Fruit fly (Drosophila melanogaster) whole organism, embryonic: ENCODE measurements around the gene lgs.

Experiments
- Abd-B ChIP-seq: fragments of 200-800 bp; sonication (Bioruptor generic); optimal IDR thresholded peaks from 2 replicates; lab custom pipeline; 2018; ENCODE audit warnings: missing biosample characterization, mild to moderate bottlenecking, missing genetic modification characterization, moderate library complexity
- Ada2b ChIP-seq: fragments of 200-800 bp; sonication (Bioruptor generic); IDR thresholded peaks from 2 replicates; pipeline ENCODE4 v1.3.6; 2022; ENCODE audit warnings: missing biosample characterization, missing genetic modification characterization
- Atf3 ChIP-seq: fragments of 200-800 bp; sonication (Bioruptor generic); optimal IDR thresholded peaks from 3 replicates; lab custom pipeline; 2016; ENCODE audit warnings: missing biosample characterization, missing genetic modification characterization
- BtbVII ChIP-seq: fragments of 200-800 bp; sonication (Bioruptor generic); optimal IDR thresholded peaks from 3 replicates; lab custom pipeline; 2017; ENCODE audit warnings: missing biosample characterization, mild to moderate bottlenecking, missing genetic modification characterization
- CG10431 ChIP-seq: fragments of 200-800 bp; sonication (Bioruptor generic); optimal IDR thresholded peaks from 3 replicates; lab custom pipeline; 2018; ENCODE audit warnings: missing biosample characterization, mild to moderate bottlenecking, missing genetic modification characterization
- CG10565 ChIP-seq: fragments of 200-800 bp; sonication (Bioruptor generic); optimal IDR thresholded peaks from 3 replicates; lab custom pipeline; 2016; ENCODE audit warnings: missing biosample characterization, mild to moderate bottlenecking, missing genetic modification characterization
- CG10654 ChIP-seq: fragments of 200-800 bp; sonication (Bioruptor generic); optimal IDR thresholded peaks from 2 replicates; lab custom pipeline; 2016; ENCODE audit warnings: missing biosample characterization, missing genetic modification characterization
- CG12155 ChIP-seq: fragments of 200-800 bp; sonication (Bioruptor generic); optimal IDR thresholded peaks from 3 replicates; lab custom pipeline; 2016; ENCODE audit warnings: missing biosample characterization, missing genetic modification characterization
- CG13424 ChIP-seq: fragments of 200-800 bp; sonication (Bioruptor generic); optimal IDR thresholded peaks from 2 replicates; lab custom pipeline; 2019; ENCODE audit warnings: missing biosample characterization, mild to moderate bottlenecking, missing genetic modification characterization, moderate library complexity
- CG14710 ChIP-seq: fragments of 200-800 bp; sonication (Bioruptor generic); optimal IDR thresholded peaks from 3 replicates; lab custom pipeline; 2019; ENCODE audit warnings: missing biosample characterization, mild to moderate bottlenecking, missing genetic modification characterization, moderate library complexity
- CG15073 ChIP-seq: fragments of 200-800 bp; sonication (Bioruptor generic); optimal IDR thresholded peaks from 2 replicates; lab custom pipeline; 2016; ENCODE audit warnings: missing biosample characterization, missing genetic modification characterization
- CG15696 ChIP-seq: fragments of 200-800 bp; sonication (Bioruptor generic); optimal IDR thresholded peaks from 2 replicates; lab custom pipeline; 2019; ENCODE audit warnings: missing biosample characterization, mild to moderate bottlenecking, missing genetic modification characterization, moderate library complexity
- CG16813 ChIP-seq: fragments of 200-800 bp; sonication (Bioruptor generic); IDR thresholded peaks from 3 replicates; pipeline ENCODE4 v1.3.6; 2022; ENCODE audit warnings: missing biosample characterization, missing genetic modification characterization; ENCODE audit not compliant: partially characterized antibody
- CG17612 ChIP-seq: fragments of 200-800 bp; sonication (Bioruptor generic); IDR thresholded peaks from 2 replicates; pipeline ENCODE4 v1.3.6; 2022; ENCODE audit warnings: missing biosample characterization, missing genetic modification characterization
- CG17802 ChIP-seq: fragments of 200-800 bp; sonication (Bioruptor generic); optimal IDR thresholded peaks from 2 replicates; lab custom pipeline; 2018; ENCODE audit warnings: missing biosample characterization, mild to moderate bottlenecking, missing genetic modification characterization, moderate library complexity
- CG31365 ChIP-seq: fragments of 200-800 bp; sonication (Bioruptor generic); optimal IDR thresholded peaks from 2 replicates; lab custom pipeline; 2018; ENCODE audit warnings: missing biosample characterization, mild to moderate bottlenecking, missing genetic modification characterization
- CG6175 ChIP-seq: fragments of 200-800 bp; sonication (Bioruptor generic); IDR thresholded peaks from 3 replicates; pipeline ENCODE4 v1.3.6; 2022; ENCODE audit warnings: missing biosample characterization, missing genetic modification characterization
- CG6854 ChIP-seq: fragments of 200-800 bp; sonication (Bioruptor generic); optimal IDR thresholded peaks from 3 replicates; lab custom pipeline; 2017; ENCODE audit warnings: missing biosample characterization, mild to moderate bottlenecking, missing genetic modification characterization
- CG7839 ChIP-seq: fragments of 200-800 bp; sonication (Bioruptor generic); optimal IDR thresholded peaks from 3 replicates; lab custom pipeline; 2018; ENCODE audit warnings: missing biosample characterization, mild to moderate bottlenecking, missing genetic modification characterization, moderate library complexity
- CG8388 ChIP-seq: fragments of 200-800 bp; sonication (Bioruptor generic); optimal IDR thresholded peaks from 2 replicates; lab custom pipeline; 2019; ENCODE audit warnings: missing biosample characterization, mild to moderate bottlenecking, missing genetic modification characterization, moderate library complexity
- CG9932 ChIP-seq: fragments of 200-800 bp; sonication (Bioruptor generic); IDR thresholded peaks from 2 replicates; pipeline ENCODE4 v1.3.6; 2022; ENCODE audit warnings: missing biosample characterization, missing genetic modification characterization
- CkIIα-i1 ChIP-seq: fragments of 200-800 bp; sonication (Bioruptor generic); IDR thresholded peaks from 2 replicates; pipeline ENCODE4 v1.3.6; 2022; ENCODE audit warnings: missing biosample characterization, missing genetic modification characterization
- Fer1 ChIP-seq: fragments of 200-800 bp; sonication (Bioruptor generic); optimal IDR thresholded peaks from 2 replicates; lab custom pipeline; 2017; ENCODE audit warnings: missing biosample characterization, mild to moderate bottlenecking, missing genetic modification characterization
- HLH3B ChIP-seq: fragments of 200-800 bp; sonication (Bioruptor generic); IDR thresholded peaks from 2 replicates; pipeline ENCODE4 v1.3.6; 2022; ENCODE audit warnings: missing biosample characterization, missing genetic modification characterization
- HLH4C ChIP-seq: fragments of 200-800 bp; sonication (Bioruptor generic); IDR thresholded peaks from 3 replicates; pipeline ENCODE4 v1.3.6; 2022; ENCODE audit warnings: missing biosample characterization, missing genetic modification characterization; ENCODE audit not compliant: partially characterized antibody
- Hsf ChIP-seq: fragments of 200-800 bp; sonication (Bioruptor generic); optimal IDR thresholded peaks from 3 replicates; lab custom pipeline; 2016; ENCODE audit warnings: missing biosample characterization, missing genetic modification characterization
- Nf-YA ChIP-seq: fragments of 200-800 bp; sonication (Bioruptor generic); IDR thresholded peaks from 2 replicates; pipeline ENCODE4 v1.3.6; 2022; ENCODE audit warnings: missing biosample characterization, missing genetic modification characterization
- Nf-YB ChIP-seq: fragments of 200-800 bp; sonication (Bioruptor generic); optimal IDR thresholded peaks from 3 replicates; lab custom pipeline; 2019; ENCODE audit warnings: missing biosample characterization, mild to moderate bottlenecking, missing genetic modification characterization, moderate library complexity
- NfI ChIP-seq: fragments of 200-800 bp; sonication (Bioruptor generic); optimal IDR thresholded peaks from 3 replicates; lab custom pipeline; 2018; ENCODE audit warnings: missing biosample characterization, mild to moderate bottlenecking, missing genetic modification characterization, moderate library complexity
- Pdp1 ChIP-seq, 2 experiments: fragments of 200-800 bp; sonication (Bioruptor generic); optimal IDR thresholded peaks; 3 replicates each; lab custom pipeline; 2016; ENCODE audit warnings: missing biosample characterization in 2 of 2, missing genetic modification characterization in 2 of 2, mild to moderate bottlenecking in 1 of 2, moderate library complexity in 1 of 2
- Sry-β ChIP-seq: fragments of 200-800 bp; sonication (Bioruptor generic); optimal IDR thresholded peaks from 2 replicates; lab custom pipeline; 2018; ENCODE audit warnings: missing biosample characterization, mild to moderate bottlenecking, missing genetic modification characterization, moderate library complexity
- amos ChIP-seq: fragments of 200-800 bp; sonication (Bioruptor generic); IDR thresholded peaks from 2 replicates; pipeline ENCODE4 v1.3.6; 2022; ENCODE audit warnings: missing biosample characterization, missing genetic modification characterization; ENCODE audit not compliant: partially characterized antibody
- az2 ChIP-seq: fragments of 200-800 bp; sonication (Bioruptor generic); optimal IDR thresholded peaks from 3 replicates; lab custom pipeline; 2016; ENCODE audit warnings: missing biosample characterization, missing genetic modification characterization
- chif ChIP-seq, 2 experiments: fragments of 200-800 bp; sonication (Bioruptor generic); optimal IDR thresholded peaks; 3 replicates each; lab custom pipeline; 2016; ENCODE audit warnings: missing biosample characterization in 2 of 2, missing genetic modification characterization in 2 of 2
- dmrt11E ChIP-seq: fragments of 200-800 bp; sonication (Bioruptor generic); optimal IDR thresholded peaks from 3 replicates; lab custom pipeline; 2018; ENCODE audit warnings: missing biosample characterization, mild to moderate bottlenecking, missing genetic modification characterization, moderate library complexity
- fd3F ChIP-seq: fragments of 200-800 bp; sonication (Bioruptor generic); optimal IDR thresholded peaks from 2 replicates; lab custom pipeline; 2018; ENCODE audit warnings: missing biosample characterization, mild to moderate bottlenecking, missing genetic modification characterization, moderate library complexity
- hkb ChIP-seq, 2 experiments: fragments of 200-800 bp in 1 of 2; fragments of >200 bp in 1 of 2; sonication (Bioruptor generic) in 1 of 2; IDR thresholded peaks in 1 of 2; optimal IDR thresholded peaks in 1 of 2; 2 replicates each; pipeline versions ENCODE4 v1.3.6 to Lab custom; 2017 to 2022; ENCODE audit warnings: missing biosample characterization in 1 of 2, missing genetic modification characterization in 1 of 2
- jigr1 ChIP-seq: fragments of 200-800 bp; sonication (Bioruptor generic); IDR thresholded peaks from 3 replicates; pipeline ENCODE4 v1.3.6; 2022; ENCODE audit warnings: missing biosample characterization, missing genetic modification characterization
- kay ChIP-seq: fragments of 200-800 bp; sonication (Bioruptor generic); optimal IDR thresholded peaks from 2 replicates; lab custom pipeline; 2016; ENCODE audit warnings: missing biosample characterization, missing genetic modification characterization
- ken ChIP-seq: fragments of 200-800 bp; sonication (Bioruptor generic); IDR thresholded peaks from 3 replicates; pipeline ENCODE4 v1.3.6; 2022; ENCODE audit warnings: missing biosample characterization, missing genetic modification characterization
- kni ChIP-seq: fragments of 200-800 bp; sonication (Bioruptor generic); optimal IDR thresholded peaks from 3 replicates; lab custom pipeline; 2017; ENCODE audit warnings: mild to moderate bottlenecking, missing biosample characterization, missing genetic modification reagents, missing genetic modification characterization
- lab ChIP-seq: fragments of 200-800 bp; sonication (Bioruptor generic); optimal IDR thresholded peaks from 3 replicates; lab custom pipeline; 2017; ENCODE audit warnings: missing biosample characterization, missing genetic modification characterization, mild to moderate bottlenecking, moderate library complexity, missing genetic modification reagents
- lilli ChIP-seq: fragments of 200-800 bp; sonication (Bioruptor generic); optimal IDR thresholded peaks from 3 replicates; lab custom pipeline; 2016; ENCODE audit warnings: missing biosample characterization, missing genetic modification characterization
- maf-S ChIP-seq: fragments of 200-800 bp; sonication (Bioruptor generic); optimal IDR thresholded peaks from 2 replicates; lab custom pipeline; 2016; ENCODE audit warnings: missing biosample characterization, missing genetic modification characterization
- otp ChIP-seq: fragments of 200-800 bp; sonication (Bioruptor generic); IDR thresholded peaks from 3 replicates; pipeline ENCODE4, ENCODE4 v1.3.6; 2022; ENCODE audit warnings: missing biosample characterization, missing genetic modification characterization
- pita ChIP-seq: fragments of 200-800 bp; sonication (Bioruptor generic); optimal IDR thresholded peaks from 2 replicates; lab custom pipeline; 2017; ENCODE audit warnings: missing biosample characterization, mild to moderate bottlenecking, missing genetic modification characterization
- prd ChIP-seq, 3 experiments: fragments of >200 bp in 2 of 3; fragments of 200-800 bp in 1 of 3; sonication (Bioruptor generic) in 1 of 3; optimal IDR thresholded peaks in 2 of 3; IDR thresholded peaks in 1 of 3; 2 replicates in 2 of 3; 3 replicates in 1 of 3; pipeline versions ENCODE4 v1.3.6 to Lab custom; 2017 to 2022; ENCODE audit warnings: missing biosample characterization in 1 of 3, missing genetic modification characterization in 1 of 3
- slbo ChIP-seq: fragments of 200-800 bp; sonication (Bioruptor generic); IDR thresholded peaks from 2 replicates; pipeline ENCODE4 v1.3.6; 2022; ENCODE audit warnings: missing biosample characterization, missing genetic modification characterization
- tin ChIP-seq: fragments of 200-800 bp; sonication (Bioruptor generic); optimal IDR thresholded peaks from 3 replicates; lab custom pipeline; 2016; ENCODE audit warnings: missing biosample characterization, missing genetic modification characterization

Gene lgs

dm6 chr4:482659-483134 is 39.0 kb upstream of the lgs start (continued):
- no peak for TF ChIP-seq CG10565
- no peak for TF ChIP-seq Atf3 (GFP tag; lab: Kevin White, UChicago)
- TF ChIP-seq CG17612 (GFP tag; lab: Robert Waterston, UW), result no peak
- peak; percentile 6 for TF ChIP-seq CG13424
- no peak for TF ChIP-seq CG7839 (tag; lab: Kevin White, UChicago)
- TF ChIP-seq chif (GFP tag; optimal IDR thresholded peaks at IDR 0.05; lab: Kevin White, UChicago), result no peak
- TF ChIP-seq slbo (GFP tag; lab: Robert Waterston, UW), result no peak; the same call in 1 of the 2 replicates
- no peak for TF ChIP-seq Nf-YA
- TF ChIP-seq Sry-β, result peak; percentile 31
- no peak for TF ChIP-seq lab (GFP tag; lab: Kevin White, UChicago)
- peak in 1 of 2 experiments; percentile 55 for TF ChIP-seq Pdp1 (GFP tag; optimal IDR thresholded peaks at IDR 0.05; lab: Kevin White, UChicago)
- TF ChIP-seq CG8388 (GFP tag; lab: Kevin White, UChicago), result no peak
- TF ChIP-seq pita, result no peak
- no peak for TF ChIP-seq CG31365 (tag; lab: Kevin White, UChicago)
- TF ChIP-seq amos (GFP tag; lab: Robert Waterston, UW), result no peak
- TF ChIP-seq kni (GFP tag; lab: Kevin White, UChicago), result peak; percentile 48
- TF ChIP-seq CG15696, result peak; percentile 21
- TF ChIP-seq CG16813 (GFP tag; lab: Robert Waterston, UW), result 0 out of 3 replicates have a peak, but pooled peaks have one; percentile 22
- TF ChIP-seq prd (optimal IDR thresholded peaks at IDR 0.05; lab: Kevin White, UChicago), result no peak
- no peak for TF ChIP-seq prd (GFP tag; IDR thresholded peaks at IDR 0.05; lab: Robert Waterston, UW)
- TF ChIP-seq CG10431 (GFP tag; lab: Kevin White, UChicago), result peak; percentile 69
- TF ChIP-seq jigr1 (GFP tag; lab: Robert Waterston, UW), result no peak
- TF ChIP-seq CG15073 (GFP tag; lab: Kevin White, UChicago), result no peak
- TF ChIP-seq Fer1 (GFP tag; lab: Kevin White, UChicago), result no peak
- TF ChIP-seq hkb (optimal IDR thresholded peaks at IDR 0.05; lab: Kevin White, UChicago), result no peak
- no peak for TF ChIP-seq hkb (GFP tag; IDR thresholded peaks at IDR 0.05; lab: Robert Waterston, UW)
- no peak for TF ChIP-seq CG6175 (GFP tag; lab: Robert Waterston, UW)
- TF ChIP-seq tin (GFP tag; lab: Kevin White, UChicago), result no peak
- TF ChIP-seq dmrt11E (tag; lab: Kevin White, UChicago), result peak; percentile 0
- TF ChIP-seq CG17802 (tag; lab: Kevin White, UChicago), result peak; percentile 98
- TF ChIP-seq CG9932 (GFP tag; lab: Robert Waterston, UW), result no peak
- no peak for TF ChIP-seq maf-S
- no peak for TF ChIP-seq CG6854 (GFP tag; lab: Kevin White, UChicago)
- TF ChIP-seq CG12155 (GFP tag; lab: Kevin White, UChicago), result peak; percentile 1
- TF ChIP-seq CG14710 (tag; lab: Kevin White, UChicago), result peak; percentile 35
- no peak for TF ChIP-seq CG10654 (GFP tag; lab: Kevin White, UChicago)
- TF ChIP-seq Nf-YB (GFP tag; lab: Kevin White, UChicago), result no peak
- no peak for TF ChIP-seq Ada2b (GFP tag; lab: Robert Waterston, UW)
- TF ChIP-seq CkIIα-i1 (GFP tag; lab: Robert Waterston, UW), result no peak
- TF ChIP-seq lilli (GFP tag; lab: Kevin White, UChicago), result peak; percentile 10
- no peak for TF ChIP-seq HLH3B (GFP tag; lab: Robert Waterston, UW)
- TF ChIP-seq fd3F, result no peak
- TF ChIP-seq az2 (GFP tag; lab: Kevin White, UChicago), result no peak
- no peak for TF ChIP-seq ken (GFP tag; lab: Robert Waterston, UW)
- TF ChIP-seq kay (GFP tag; lab: Kevin White, UChicago), result no peak
- TF ChIP-seq BtbVII (GFP tag; lab: Kevin White, UChicago), result no peak
- TF ChIP-seq Abd-B (GFP tag; lab: Kevin White, UChicago), result no peak
- no peak for TF ChIP-seq HLH4C (GFP tag; lab: Robert Waterston, UW)
- no peak for TF ChIP-seq Hsf (GFP tag; lab: Kevin White, UChicago)
- TF ChIP-seq NfI, result no peak
- TF ChIP-seq otp, result no peak
